Worm (Caenorhabditis elegans): ENCODE results near the gene F23A7.5.

- TF ChIP-seq F13C5.2 (tag; optimal IDR thresholded peaks at IDR 0.05) (no peak), aly-1 (tag; optimal IDR thresholded peaks at IDR 0.05) (no peak), flt-1 (GFP tag; IDR thresholded peaks at IDR 0.05) (no peak), ceh-36 (tag; optimal IDR thresholded peaks at IDR 0.05) (no peak), B0310.2 (tag; optimal IDR thresholded peaks at IDR 0.05) (no peak), pes-1 (GFP tag; IDR thresholded peaks at IDR 0.05) (no peak), hmbx-1 (tag; optimal IDR thresholded peaks at IDR 0.05) (no peak), hnd-1 (tag; optimal IDR thresholded peaks at IDR 0.05) (no peak), tbx-11 (GFP tag; IDR thresholded peaks at IDR 0.05) (no peak)
Observed at ce11 chrX:16184069-16184468, 44.7 kb upstream of the F23A7.5 start, which contains the start of gene nlp-67.
